Worm (Caenorhabditis elegans): Measurements from ENCODE around the gene sri-18.

ce11 chrV:10212627-10213026 is 47.7 kb downstream of the sri-18 start, which contains the start of gene hpo-40:
- no peak for TF ChIP-seq flt-1 (GFP tag; IDR thresholded peaks at IDR 0.05)
- TF ChIP-seq tbx-37 (GFP tag; conservative IDR thresholded peaks at IDR 0.05): no peak
- TF ChIP-seq F13C5.2 (tag; optimal IDR thresholded peaks at IDR 0.05): no peak
- TF ChIP-seq tbx-11 (GFP tag; IDR thresholded peaks at IDR 0.05): no peak
- TF ChIP-seq ama-1 (optimal IDR thresholded peaks at IDR 0.05): no peak
- TF ChIP-seq hmbx-1 (tag; optimal IDR thresholded peaks at IDR 0.05): no peak
- no peak for TF ChIP-seq sea-1 (GFP tag; conservative IDR thresholded peaks at IDR 0.05)
- no peak for TF ChIP-seq ceh-13 (GFP tag; optimal IDR thresholded peaks at IDR 0.05)
- TF ChIP-seq pes-1 (GFP tag; IDR thresholded peaks at IDR 0.05): no peak
- no peak for TF ChIP-seq hnd-1 (tag; optimal IDR thresholded peaks at IDR 0.05)
- TF ChIP-seq tra-4 (tag; optimal IDR thresholded peaks at IDR 0.05): no peak
- no peak for TF ChIP-seq B0310.2 (tag; optimal IDR thresholded peaks at IDR 0.05)
- TF ChIP-seq ets-7 (tag; optimal IDR thresholded peaks at IDR 0.05): no peak
- TF ChIP-seq hmg-4 (GFP tag; optimal IDR thresholded peaks at IDR 0.05): no peak

All from whole organism, early embryonic.